Fruit fly (Drosophila melanogaster) whole organism, embryonic: ENCODE results near the gene Lrrk.

ENCODE experiments used
- Atf3 ChIP-seq: fragments of 200-800 bp; sonication (Bioruptor generic); optimal IDR thresholded peaks from 3 replicates; lab custom pipeline; 2016; ENCODE audit warnings: missing biosample characterization, missing genetic modification characterization
- Atf6 ChIP-seq: fragments of 200-800 bp; sonication (Bioruptor generic); IDR thresholded peaks from 2 replicates; pipeline ENCODE4 v1.3.6; 2022; ENCODE audit warnings: missing biosample characterization, missing genetic modification characterization
- BtbVII ChIP-seq: fragments of 200-800 bp; sonication (Bioruptor generic); optimal IDR thresholded peaks from 3 replicates; lab custom pipeline; 2017; ENCODE audit warnings: missing biosample characterization, mild to moderate bottlenecking, missing genetic modification characterization
- CG10366 ChIP-seq: fragments of 200-800 bp; sonication (Bioruptor generic); IDR thresholded peaks from 2 replicates; pipeline ENCODE4 v1.3.6; 2022; ENCODE audit warnings: missing biosample characterization, missing genetic modification characterization
- CG10543 ChIP-seq: fragments of 200-800 bp; sonication (Bioruptor generic); optimal IDR thresholded peaks from 3 replicates; lab custom pipeline; 2017; ENCODE audit warnings: missing biosample characterization, mild to moderate bottlenecking, missing genetic modification characterization, moderate library complexity
- CG10959 ChIP-seq: fragments of 200-800 bp; sonication (Bioruptor generic); IDR thresholded peaks from 2 replicates; pipeline ENCODE4 v1.3.6; 2022; ENCODE audit warnings: missing biosample characterization, missing genetic modification characterization
- CG12744 ChIP-seq: fragments of 200-800 bp; sonication (Bioruptor generic); optimal IDR thresholded peaks from 2 replicates; lab custom pipeline; 2016; ENCODE audit warnings: missing biosample characterization, missing genetic modification characterization
- CG13894 ChIP-seq: fragments of 200-800 bp; sonication (Bioruptor generic); optimal IDR thresholded peaks from 3 replicates; lab custom pipeline; 2018; ENCODE audit warnings: missing biosample characterization, mild to moderate bottlenecking, missing genetic modification characterization, moderate library complexity
- CG15479 ChIP-seq: fragments of 200-800 bp; sonication (Bioruptor generic); optimal IDR thresholded peaks from 3 replicates; lab custom pipeline; 2019; ENCODE audit warnings: missing biosample characterization, mild to moderate bottlenecking, missing genetic modification characterization, moderate library complexity
- CG15696 ChIP-seq: fragments of 200-800 bp; sonication (Bioruptor generic); optimal IDR thresholded peaks from 2 replicates; lab custom pipeline; 2019; ENCODE audit warnings: missing biosample characterization, mild to moderate bottlenecking, missing genetic modification characterization, moderate library complexity
- CG17912 ChIP-seq: fragments of 200-800 bp; sonication (Bioruptor generic); optimal IDR thresholded peaks from 2 replicates; lab custom pipeline; 2018; ENCODE audit warnings: missing biosample characterization, mild to moderate bottlenecking, missing genetic modification characterization
- CG32767 ChIP-seq: fragments of 200-800 bp; sonication (Bioruptor generic); IDR thresholded peaks from 2 replicates; pipeline ENCODE4 v1.3.6; 2022; ENCODE audit warnings: missing biosample characterization, missing genetic modification characterization
- CG4282 ChIP-seq: fragments of 200-800 bp; sonication (Bioruptor generic); optimal IDR thresholded peaks from 2 replicates; lab custom pipeline; 2016; ENCODE audit warnings: missing biosample characterization, missing genetic modification characterization
- CG4730 ChIP-seq: fragments of 200-800 bp; sonication (Bioruptor generic); IDR thresholded peaks from 2 replicates; pipeline ENCODE4 v1.3.6; 2022; ENCODE audit warnings: missing biosample characterization, missing genetic modification characterization
- CG7372 ChIP-seq: fragments of 200-800 bp; sonication (Bioruptor generic); IDR thresholded peaks from 2 replicates; pipeline ENCODE4 v1.3.6; 2022; ENCODE audit warnings: missing biosample characterization, missing genetic modification characterization
- Camta ChIP-seq: fragments of 200-800 bp; sonication (Bioruptor generic); optimal IDR thresholded peaks from 2 replicates; lab custom pipeline; 2016; ENCODE audit warnings: missing biosample characterization, missing genetic modification characterization
- Doc3 ChIP-seq: fragments of 200-800 bp; sonication (Bioruptor generic); IDR thresholded peaks from 3 replicates; pipeline ENCODE4 v1.3.6; 2022; ENCODE audit warnings: missing biosample characterization, missing genetic modification characterization; ENCODE audit not compliant: partially characterized antibody
- Ets65A ChIP-seq: fragments of 200-800 bp; sonication (Bioruptor generic); peaks from one replicate; lab custom pipeline; 2016; ENCODE audit warnings: missing biosample characterization, missing genetic modification characterization
- Med ChIP-seq: fragments of 200-800 bp; sonication (Bioruptor generic); peaks from one replicate; lab custom pipeline; 2016; ENCODE audit warnings: missing biosample characterization, missing genetic modification characterization, mild to moderate bottlenecking, inconsistent platforms, moderate library complexity
- NfI ChIP-seq: fragments of 200-800 bp; sonication (Bioruptor generic); optimal IDR thresholded peaks from 3 replicates; lab custom pipeline; 2018; ENCODE audit warnings: missing biosample characterization, mild to moderate bottlenecking, missing genetic modification characterization, moderate library complexity
- Oaz ChIP-seq: fragments of 200-800 bp; sonication (Bioruptor generic); IDR thresholded peaks from 2 replicates; pipeline ENCODE4 v1.3.6; 2022; ENCODE audit warnings: missing biosample characterization, missing genetic modification characterization
- Opbp ChIP-seq: fragments of 200-800 bp; sonication (Bioruptor generic); IDR thresholded peaks from 3 replicates; pipeline ENCODE4 v1.3.6; 2022; ENCODE audit warnings: missing biosample characterization, missing genetic modification characterization; ENCODE audit not compliant: partially characterized antibody
- PHDP ChIP-seq: fragments of 200-800 bp; sonication (Bioruptor generic); optimal IDR thresholded peaks from 3 replicates; lab custom pipeline; 2018; ENCODE audit warnings: missing biosample characterization, mild to moderate bottlenecking, missing genetic modification characterization, moderate library complexity
- Ptx1 ChIP-seq: fragments of 200-800 bp; sonication (Bioruptor generic); IDR thresholded peaks from 2 replicates; pipeline ENCODE4 v1.3.6; 2022; ENCODE audit warnings: missing biosample characterization, missing genetic modification characterization
- abd-A ChIP-seq: fragments of 200-800 bp; sonication (Bioruptor generic); optimal IDR thresholded peaks from 3 replicates; lab custom pipeline; 2019; ENCODE audit warnings: missing biosample characterization, mild to moderate bottlenecking, missing genetic modification characterization, moderate library complexity
- amos ChIP-seq: fragments of 200-800 bp; sonication (Bioruptor generic); IDR thresholded peaks from 2 replicates; pipeline ENCODE4 v1.3.6; 2022; ENCODE audit warnings: missing biosample characterization, missing genetic modification characterization; ENCODE audit not compliant: partially characterized antibody
- chif ChIP-seq, 2 experiments: fragments of 200-800 bp; sonication (Bioruptor generic); optimal IDR thresholded peaks; 3 replicates each; lab custom pipeline; 2016; ENCODE audit warnings: missing biosample characterization in 2 of 2, missing genetic modification characterization in 2 of 2
- cwo ChIP-seq: fragments of 200-800 bp; sonication (Bioruptor generic); optimal IDR thresholded peaks from 3 replicates; lab custom pipeline; 2017; ENCODE audit warnings: missing biosample characterization, missing genetic modification characterization, mild to moderate bottlenecking, moderate library complexity, missing genetic modification reagents
- dmrt11E ChIP-seq: fragments of 200-800 bp; sonication (Bioruptor generic); optimal IDR thresholded peaks from 3 replicates; lab custom pipeline; 2018; ENCODE audit warnings: missing biosample characterization, mild to moderate bottlenecking, missing genetic modification characterization, moderate library complexity
- dysf ChIP-seq: fragments of 200-800 bp; sonication (Bioruptor generic); IDR thresholded peaks from 3 replicates; pipeline ENCODE4 v1.3.6; 2022; ENCODE audit warnings: missing biosample characterization, missing genetic modification characterization
- exex ChIP-seq: fragments of 200-800 bp; sonication (Bioruptor generic); optimal IDR thresholded peaks from 4 replicates; lab custom pipeline; 2018; ENCODE audit warnings: missing biosample characterization, mild to moderate bottlenecking, missing genetic modification characterization, moderate library complexity
- insv ChIP-seq, 2 experiments: fragments of 200-800 bp; sonication (Bioruptor generic); optimal IDR thresholded peaks; 3 replicates each; lab custom pipeline; 2016 to 2018; ENCODE audit warnings: missing biosample characterization in 2 of 2, missing genetic modification characterization in 2 of 2
- lov ChIP-seq, 2 experiments: fragments of 200-800 bp in 1 of 2; fragments of >200 bp in 1 of 2; sonication (Bioruptor generic) in 1 of 2; IDR thresholded peaks in 1 of 2; optimal IDR thresholded peaks in 1 of 2; 2 replicates in 1 of 2; 3 replicates in 1 of 2; pipeline versions ENCODE4 v1.3.6 to Lab custom; 2017 to 2022; ENCODE audit warnings: missing biosample characterization in 1 of 2, missing genetic modification characterization in 1 of 2
- luna ChIP-seq: fragments of 200-800 bp; sonication (Bioruptor generic); optimal IDR thresholded peaks from 2 replicates; lab custom pipeline; 2016; ENCODE audit warnings: missing biosample characterization, missing genetic modification characterization
- oc ChIP-seq: fragments of 200-800 bp; sonication (Bioruptor generic); optimal IDR thresholded peaks from 2 replicates; lab custom pipeline; 2018; ENCODE audit warnings: missing biosample characterization, mild to moderate bottlenecking, missing genetic modification characterization, moderate library complexity
- sug ChIP-seq: fragments of 200-800 bp; optimal IDR thresholded peaks from 2 replicates; lab custom pipeline; 2019; ENCODE audit warnings: missing biosample characterization, mild to moderate bottlenecking, missing genetic modification characterization, moderate library complexity
- tll ChIP-seq, 2 experiments: fragments of 200-800 bp in 1 of 2; fragments of >200 bp in 1 of 2; sonication (Bioruptor generic) in 1 of 2; optimal IDR thresholded peaks; 2 replicates each; lab custom pipeline; 2017 to 2019; ENCODE audit warnings: missing biosample characterization in 2 of 2, missing genetic modification characterization in 2 of 2, mild to moderate bottlenecking in 1 of 2, moderate library complexity in 1 of 2

Gene Lrrk

DNA sequence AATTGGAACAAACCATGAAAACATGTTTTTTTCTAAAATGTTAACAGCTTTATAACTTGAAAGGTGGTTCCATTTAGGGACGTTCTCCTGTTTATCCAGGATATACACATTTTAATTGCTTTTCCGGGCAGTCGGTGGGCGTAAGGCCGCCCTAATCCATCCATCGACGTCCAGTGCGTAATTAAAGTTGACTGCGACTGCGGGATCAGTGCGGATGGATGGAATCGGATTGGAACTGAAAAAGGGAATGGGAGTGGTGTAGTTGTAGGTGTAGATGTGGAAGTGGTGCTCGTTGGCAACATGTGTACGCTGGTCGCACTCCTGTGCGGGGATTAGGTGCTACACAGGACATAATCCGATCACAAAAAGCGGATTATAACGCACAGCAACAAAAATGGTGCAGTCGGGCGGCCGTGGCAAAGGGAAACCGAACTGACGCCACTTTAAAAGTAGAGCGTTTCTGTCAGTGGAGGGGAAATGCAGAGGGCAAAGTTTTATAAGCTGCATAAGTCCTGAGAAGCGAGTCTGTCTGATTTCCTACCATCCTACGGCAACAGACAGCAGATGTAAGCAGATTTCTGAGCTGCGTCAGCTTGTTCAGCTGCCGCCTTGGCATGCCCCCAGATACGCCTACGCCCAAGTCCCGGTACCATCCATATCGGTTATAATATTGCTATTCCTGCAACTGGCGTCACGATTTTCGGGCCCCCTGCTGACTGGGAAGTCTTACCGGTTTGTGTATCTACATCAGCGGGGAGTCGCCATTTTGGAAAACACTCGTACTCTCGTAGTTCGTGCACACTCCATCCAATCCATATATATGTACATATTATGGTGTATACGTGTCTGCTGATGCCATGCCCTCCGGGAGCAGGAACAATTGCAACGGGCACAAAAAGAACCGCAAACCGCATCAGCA, 37.6 kb upstream of the Lrrk start:
- no peak for TF ChIP-seq CG17912 (GFP tag; lab: Kevin White, UChicago)
- no peak for TF ChIP-seq sug (tag; lab: Kevin White, UChicago)
- TF ChIP-seq dmrt11E, result no peak
- TF ChIP-seq CG15479 (GFP tag; lab: Kevin White, UChicago), result peak; percentile 18
- TF ChIP-seq chif (GFP tag; optimal IDR thresholded peaks at IDR 0.05; lab: Kevin White, UChicago), result no peak
- TF ChIP-seq Atf3 (GFP tag; lab: Kevin White, UChicago), result no peak
- TF ChIP-seq CG10543, result no peak
- peak; percentile 79 for TF ChIP-seq CG13894 (tag; lab: Kevin White, UChicago)
- TF ChIP-seq CG15696, result no peak
- TF ChIP-seq BtbVII (GFP tag; lab: Kevin White, UChicago), result no peak
- TF ChIP-seq CG4282 (GFP tag; lab: Kevin White, UChicago), result no peak
- TF ChIP-seq CG10366 (GFP tag; lab: Robert Waterston, UW), result no peak
- no peak for TF ChIP-seq exex (tag; lab: Kevin White, UChicago)
- no peak for TF ChIP-seq CG7372
- no peak for TF ChIP-seq Camta (GFP tag; lab: Kevin White, UChicago)
- no peak for TF ChIP-seq Atf6 (GFP tag; lab: Robert Waterston, UW)
- TF ChIP-seq insv (GFP tag; optimal IDR thresholded peaks at IDR 0.05; lab: Kevin White, UChicago), result no peak
- TF ChIP-seq oc (tag; lab: Kevin White, UChicago), result peak; percentile 89
- TF ChIP-seq CG4730 (GFP tag; lab: Robert Waterston, UW), result no peak
- no peak for TF ChIP-seq CG12744
- no peak for TF ChIP-seq Doc3 (GFP tag; lab: Robert Waterston, UW)
- TF ChIP-seq Opbp, result no peak
- TF ChIP-seq luna, result no peak
- TF ChIP-seq Oaz, result no peak
- 0 out of 3 replicates have a peak, but pooled peaks have one; percentile 13 for TF ChIP-seq dysf (GFP tag; lab: Robert Waterston, UW)
- TF ChIP-seq CG10959 (GFP tag; lab: Robert Waterston, UW), result no peak
- peak; percentile 77 for TF ChIP-seq Ets65A
- no peak for TF ChIP-seq lov (optimal IDR thresholded peaks at IDR 0.05; lab: Kevin White, UChicago)
- TF ChIP-seq lov (GFP tag; IDR thresholded peaks at IDR 0.05; lab: Robert Waterston, UW), result 0 out of 3 replicates have a peak, but pooled peaks have one; percentile 30
- peak in 1 of 2 experiments; percentile 52 for TF ChIP-seq tll (GFP tag; optimal IDR thresholded peaks at IDR 0.05; lab: Kevin White, UChicago)
- peak; percentile 64 for TF ChIP-seq Med (GFP tag; lab: Kevin White, UChicago)
- TF ChIP-seq CG32767 (GFP tag; lab: Robert Waterston, UW), result peak; percentile 60
- TF ChIP-seq NfI, result no peak

DNA sequence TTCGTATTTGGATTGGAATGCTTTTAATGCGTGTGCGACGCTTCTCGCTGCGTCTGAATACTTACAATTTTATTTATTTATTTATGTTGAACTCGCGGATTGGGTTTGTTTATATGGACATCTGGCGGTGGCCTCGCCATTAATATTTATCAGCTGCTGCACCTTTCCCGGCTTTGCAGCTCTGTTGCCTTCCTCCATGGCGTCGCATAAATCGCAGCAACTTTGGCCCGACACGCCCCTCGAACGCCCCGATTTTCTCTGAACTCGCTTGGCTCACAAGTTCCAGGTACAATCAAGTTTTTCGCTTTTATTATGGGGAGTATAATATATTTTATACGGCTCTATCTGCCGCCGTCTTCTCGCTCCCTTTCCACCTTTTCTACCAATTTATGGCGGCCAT, 35.2 kb upstream of the Lrrk start:
- TF ChIP-seq Med (GFP tag; lab: Kevin White, UChicago), result peak; percentile 51
- no peak for TF ChIP-seq cwo (GFP tag; lab: Kevin White, UChicago)
- TF ChIP-seq amos (GFP tag; lab: Robert Waterston, UW), result no peak
- TF ChIP-seq PHDP (tag; lab: Kevin White, UChicago), result no peak
- TF ChIP-seq Ptx1 (GFP tag; lab: Robert Waterston, UW), result no peak
- TF ChIP-seq abd-A (tag; lab: Kevin White, UChicago), result peak; percentile 32
- TF ChIP-seq, all 482 proteins: peak for 2
